Fruit fly (Drosophila melanogaster): ENCODE measurements around the gene CG43402.

DNA sequence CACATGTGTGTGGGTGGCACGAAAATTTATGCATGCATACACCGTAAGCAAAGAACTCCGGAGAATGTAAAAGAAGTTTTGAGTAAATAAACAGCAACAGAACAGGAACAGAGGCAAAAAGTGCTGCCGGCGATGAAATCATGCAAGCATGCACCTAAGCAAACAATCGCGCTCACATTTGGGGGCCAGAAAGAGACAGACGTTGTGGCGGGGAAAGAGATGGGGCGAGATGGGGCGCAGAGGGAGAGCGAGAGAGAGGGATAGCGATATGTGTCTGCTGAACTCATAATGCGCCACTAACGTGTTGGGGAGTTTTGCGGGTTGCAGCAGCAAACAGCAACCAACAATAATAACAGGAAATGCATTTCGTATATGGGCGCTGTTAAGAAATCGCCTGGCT is 43.0 kb upstream of the CG43402 start:
- TF ChIP-seq CG8478 (optimal IDR thresholded peaks at IDR 0.05), result no peak
- no peak for TF ChIP-seq usp (GFP tag; optimal IDR thresholded peaks at IDR 0.05)
- TF ChIP-seq psq (optimal IDR thresholded peaks at IDR 0.05), result no peak
- no peak for TF ChIP-seq pan (optimal IDR thresholded peaks at IDR 0.05)

Measured in whole organism.